Fruit fly (Drosophila melanogaster) whole organism, pupa: ENCODE measurements around the gene CG31659.

Experiments
- CG10348 ChIP-seq: fragments of 200-800 bp; sonication (Bioruptor generic); IDR thresholded peaks from 2 replicates; pipeline ENCODE4 v1.3.6; 2022; ENCODE audit warnings: missing biosample characterization, missing genetic modification characterization
- CG15710 ChIP-seq: fragments of 200-800 bp; sonication (Bioruptor generic); optimal IDR thresholded peaks from 2 replicates; lab custom pipeline; 2018; ENCODE audit warnings: missing biosample characterization, mild to moderate bottlenecking, missing genetic modification characterization, moderate library complexity
- CG8159 ChIP-seq: fragments of 200-800 bp; sonication (Bioruptor generic); optimal IDR thresholded peaks from 3 replicates; lab custom pipeline; 2018; ENCODE audit warnings: missing biosample characterization, mild to moderate bottlenecking, missing genetic modification characterization, moderate library complexity
- CG8301 ChIP-seq: fragments of 200-800 bp; sonication (Bioruptor generic); optimal IDR thresholded peaks from 2 replicates; lab custom pipeline; 2018; ENCODE audit warnings: missing biosample characterization, mild to moderate bottlenecking, missing genetic modification characterization
- CG9948 ChIP-seq: fragments of 200-800 bp; sonication (Bioruptor generic); optimal IDR thresholded peaks from 2 replicates; lab custom pipeline; 2018; ENCODE audit warnings: missing biosample characterization, mild to moderate bottlenecking, missing genetic modification characterization, moderate library complexity
- EcR ChIP-seq: fragments of 200-800 bp; sonication (Bioruptor generic); optimal IDR thresholded peaks from 3 replicates; lab custom pipeline; 2019; ENCODE audit warnings: missing biosample characterization, missing genetic modification characterization, mild to moderate bottlenecking, moderate library complexity, missing genetic modification reagents
- Ets98B ChIP-seq: fragments of 200-800 bp; sonication (Bioruptor generic); IDR thresholded peaks from 2 replicates; pipeline ENCODE4 v1.3.6; 2022; ENCODE audit warnings: missing biosample characterization, missing genetic modification characterization
- Snoo ChIP-seq: fragments of 200-800 bp; sonication (Bioruptor generic); optimal IDR thresholded peaks from 3 replicates; lab custom pipeline; 2017; ENCODE audit warnings: missing biosample characterization, mild to moderate bottlenecking, missing genetic modification characterization, inconsistent platforms
- rn ChIP-seq: fragments of 200-800 bp; sonication (Bioruptor generic); IDR thresholded peaks from 2 replicates; pipeline ENCODE4 v1.3.6; 2022; ENCODE audit warnings: missing biosample characterization, missing genetic modification characterization

DNA sequence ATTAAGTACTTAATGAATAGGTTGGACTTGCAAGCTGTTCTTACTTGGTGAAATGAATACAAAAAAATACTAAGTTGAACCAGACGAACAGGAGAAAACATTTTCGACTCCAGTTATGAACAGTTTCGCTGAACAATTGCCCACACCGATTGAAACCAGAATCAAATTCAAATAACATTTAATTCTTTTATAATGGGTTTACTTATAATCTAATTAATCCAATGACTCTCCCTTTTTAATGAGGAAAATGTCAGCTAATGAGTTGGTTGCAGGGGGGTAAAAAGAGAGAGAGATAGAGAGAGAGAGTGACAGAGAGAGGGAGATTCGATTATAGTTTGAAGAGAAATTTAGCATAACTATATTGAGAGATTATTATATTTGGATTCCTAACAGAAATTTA lies 17.6 kb downstream of the CG31659 start, which contains the start of gene CG33923:
- TF ChIP-seq Ets98B (GFP tag; lab: Robert Waterston, UW) = no peak
- TF ChIP-seq CG9948 = no peak
- TF ChIP-seq CG8301 (tag; lab: Kevin White, UChicago) = no peak
- TF ChIP-seq EcR = no peak
- TF ChIP-seq CG15710 (tag; lab: Kevin White, UChicago) = no peak
- TF ChIP-seq CG10348 (GFP tag; lab: Robert Waterston, UW) = no peak
- no peak for TF ChIP-seq CG8159
- TF ChIP-seq Snoo (tag; lab: Kevin White, UChicago) = no peak
- TF ChIP-seq rn (GFP tag; lab: Robert Waterston, UW) = no peak
